Fruit fly (Drosophila melanogaster): ENCODE measurements around the gene tgy.

The tgy gene

DNA sequence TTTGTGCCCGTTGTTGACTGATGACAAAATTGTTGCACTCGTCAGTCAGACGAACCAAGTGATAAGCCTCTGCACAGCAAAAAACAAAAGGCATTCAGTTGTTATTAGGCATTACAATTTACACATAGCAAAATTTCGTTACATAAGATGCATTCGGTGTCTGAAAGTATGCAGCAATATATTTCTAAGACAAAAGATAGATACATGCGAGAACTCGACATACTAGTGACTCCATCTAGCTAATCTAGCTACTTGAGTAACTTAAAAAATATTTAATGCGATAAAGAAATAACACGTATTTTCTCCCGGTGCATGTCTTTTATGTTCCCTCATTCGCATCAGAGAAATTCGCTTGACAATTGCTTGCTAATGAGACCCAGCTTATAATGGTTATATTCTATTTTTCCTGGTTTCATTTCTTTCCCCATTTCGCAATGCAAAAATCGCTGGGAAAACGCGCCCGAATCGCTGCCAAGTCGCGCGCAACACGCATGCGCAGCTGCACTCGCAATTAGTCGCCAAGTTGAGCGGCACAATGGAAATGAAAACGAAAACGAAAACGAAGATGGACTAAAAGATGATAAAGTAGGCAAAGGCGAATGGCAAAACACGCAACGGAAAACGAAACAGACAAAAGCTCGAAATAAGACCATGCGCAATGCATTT lies 35.3 kb upstream of the tgy start:
- TF ChIP-seq tj (GFP tag; optimal IDR thresholded peaks at IDR 0.05) (no peak), CG7101 (tag; optimal IDR thresholded peaks at IDR 0.05) (peak; percentile 53), ovo (GFP tag; optimal IDR thresholded peaks at IDR 0.05) (no peak), Mnt (GFP tag; optimal IDR thresholded peaks at IDR 0.05) (no peak), pad (GFP tag; optimal IDR thresholded peaks at IDR 0.05) (no peak), CG7045 (GFP tag; optimal IDR thresholded peaks at IDR 0.05) (no peak), kay (GFP tag; ENCODE audit: borderline replicate concordance) (no peak), CG11617 (GFP tag; optimal IDR thresholded peaks at IDR 0.05) (peak; percentile 17), Crg-1 (GFP tag; optimal IDR thresholded peaks at IDR 0.05) (no peak), Hr96 (GFP tag; optimal IDR thresholded peaks at IDR 0.05) (no peak), bab1 (GFP tag; optimal IDR thresholded peaks at IDR 0.05) (no peak), cnc (optimal IDR thresholded peaks at IDR 0.05) (no peak), CG1620 (GFP tag; optimal IDR thresholded peaks at IDR 0.05) (no peak), Clk (GFP tag; optimal IDR thresholded peaks at IDR 0.05) (no peak), toe (GFP tag; optimal IDR thresholded peaks at IDR 0.05) (no peak), CG33017 (tag; optimal IDR thresholded peaks at IDR 0.05) (no peak), cic (GFP tag; optimal IDR thresholded peaks at IDR 0.05) (no peak)

DNA sequence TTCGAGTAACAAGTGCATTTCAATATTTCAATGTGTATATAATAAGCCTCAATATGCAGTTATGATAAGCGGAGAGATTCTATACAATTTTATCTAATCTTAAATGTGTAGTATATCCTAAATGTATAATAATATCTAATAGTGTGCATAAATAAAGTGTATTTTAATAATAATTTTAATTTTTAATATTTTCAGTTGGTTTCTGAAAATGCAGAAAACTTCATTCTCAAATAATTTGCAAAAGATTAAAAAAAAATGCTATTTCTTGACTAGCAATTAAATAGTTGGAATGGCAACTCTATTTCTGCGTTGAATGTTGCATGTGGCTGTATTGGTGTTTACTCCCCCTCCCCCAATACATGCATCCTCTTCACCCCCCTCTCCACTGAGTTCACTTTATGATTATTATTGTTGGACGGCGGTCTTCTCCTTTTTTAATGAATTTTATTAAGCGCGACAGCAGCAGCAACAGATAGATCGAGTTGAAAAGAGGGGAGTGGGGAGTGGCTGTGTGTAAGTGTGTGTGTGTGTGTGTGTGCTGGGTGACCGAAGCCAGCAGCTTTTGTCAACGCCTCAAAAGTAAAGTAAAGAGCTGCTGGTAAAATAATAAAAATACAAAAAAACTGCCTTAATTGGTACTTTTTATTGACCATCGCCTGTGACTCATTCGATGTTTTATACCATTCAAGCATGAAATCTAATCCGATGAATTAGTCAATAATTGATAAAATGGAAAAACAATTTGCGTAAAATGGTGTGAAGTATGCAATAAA lies 33.7 kb upstream of the tgy start:
- TF ChIP-seq CG11617 (GFP tag; optimal IDR thresholded peaks at IDR 0.05): no peak
- no peak for TF ChIP-seq CG7101 (tag; optimal IDR thresholded peaks at IDR 0.05)
- TF ChIP-seq CG12768 (GFP tag; optimal IDR thresholded peaks at IDR 0.05): no peak
- no peak for TF ChIP-seq tj (GFP tag; optimal IDR thresholded peaks at IDR 0.05)
- no peak for TF ChIP-seq Clk (GFP tag; optimal IDR thresholded peaks at IDR 0.05)
- TF ChIP-seq ovo (GFP tag; optimal IDR thresholded peaks at IDR 0.05): no peak
- TF ChIP-seq Hr96 (GFP tag; optimal IDR thresholded peaks at IDR 0.05): no peak
- no peak for TF ChIP-seq cnc (optimal IDR thresholded peaks at IDR 0.05)
- TF ChIP-seq cic (GFP tag; optimal IDR thresholded peaks at IDR 0.05): no peak
- no peak for TF ChIP-seq CG5204 (GFP tag; optimal IDR thresholded peaks at IDR 0.05)
- TF ChIP-seq CG14711 (tag; optimal IDR thresholded peaks at IDR 0.05): no peak
- TF ChIP-seq toe (GFP tag; optimal IDR thresholded peaks at IDR 0.05): no peak
- TF ChIP-seq kay (GFP tag; ENCODE audit: borderline replicate concordance): no peak
- TF ChIP-seq CG7045 (GFP tag; optimal IDR thresholded peaks at IDR 0.05): no peak
- no peak for TF ChIP-seq bab1 (GFP tag; optimal IDR thresholded peaks at IDR 0.05)
- no peak for TF ChIP-seq CG33017 (tag; optimal IDR thresholded peaks at IDR 0.05)
- no peak for TF ChIP-seq Mnt (GFP tag; optimal IDR thresholded peaks at IDR 0.05)
- no peak for TF ChIP-seq pad (GFP tag; optimal IDR thresholded peaks at IDR 0.05)
- no peak for TF ChIP-seq Crg-1 (GFP tag; optimal IDR thresholded peaks at IDR 0.05)

DNA sequence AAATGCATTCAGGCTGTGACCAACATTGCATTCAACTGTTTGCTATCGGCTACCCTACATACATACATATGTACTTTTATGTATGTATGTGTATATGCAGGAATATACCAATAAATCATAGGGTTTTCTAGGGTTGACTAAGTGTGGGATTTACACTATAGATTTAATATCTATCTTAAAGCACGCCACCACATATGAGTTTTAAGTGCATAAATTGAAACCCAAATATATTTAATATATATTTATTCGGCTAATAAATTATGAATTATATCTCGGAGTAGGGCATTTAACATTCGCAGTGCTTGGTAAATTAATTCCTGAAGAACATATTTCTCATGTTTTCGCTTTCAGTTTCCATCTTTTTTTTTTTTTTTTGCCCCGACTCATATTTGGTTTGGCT lies 32.8 kb upstream of the tgy start:
- TF ChIP-seq CG14711 (tag; optimal IDR thresholded peaks at IDR 0.05) (peak; percentile 64), bab1 (GFP tag; optimal IDR thresholded peaks at IDR 0.05) (no peak), CG7101 (tag; optimal IDR thresholded peaks at IDR 0.05) (peak; percentile 2)

DNA sequence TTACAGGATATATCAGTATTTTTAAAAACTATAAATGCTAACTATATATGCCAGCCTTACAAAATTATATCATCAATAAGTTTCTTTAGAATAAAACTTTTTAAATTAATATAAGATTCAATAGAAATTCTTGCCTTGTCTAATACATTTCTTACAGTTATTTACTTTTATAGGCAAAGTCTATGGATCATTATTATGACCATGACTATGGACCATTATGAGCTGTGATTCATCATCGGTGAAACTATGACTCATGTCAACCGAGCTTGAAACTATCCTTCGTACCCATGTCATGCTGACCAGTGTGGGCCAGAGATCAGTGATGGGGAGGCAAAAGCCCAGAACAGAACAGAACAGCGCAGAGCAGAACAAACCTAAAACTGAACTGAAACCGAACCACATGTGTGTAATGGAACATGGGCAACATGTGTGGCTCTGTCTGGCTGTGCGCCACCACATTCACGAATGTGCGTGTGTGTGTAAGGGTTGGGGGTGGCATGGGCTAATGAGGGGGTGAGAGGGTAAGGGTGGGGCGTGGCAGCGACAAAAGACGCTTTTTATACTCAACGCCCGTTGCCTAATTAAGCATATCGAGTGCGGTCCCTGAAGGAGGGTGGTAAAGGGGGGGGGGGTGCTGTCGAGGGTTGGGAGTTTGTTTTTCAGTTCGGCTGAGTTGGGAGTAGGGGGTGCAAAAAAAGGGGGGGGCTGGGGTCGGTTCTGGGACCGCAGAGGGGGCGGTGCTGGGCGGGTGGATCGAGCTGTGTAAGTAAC lies 31.6 kb upstream of the tgy start:
- TF ChIP-seq cnc (optimal IDR thresholded peaks at IDR 0.05) (no peak), CG7045 (GFP tag; optimal IDR thresholded peaks at IDR 0.05) (no peak), Clk (GFP tag; optimal IDR thresholded peaks at IDR 0.05) (no peak), CG1620 (GFP tag; optimal IDR thresholded peaks at IDR 0.05) (no peak), toe (GFP tag; optimal IDR thresholded peaks at IDR 0.05) (no peak), CG12768 (GFP tag; optimal IDR thresholded peaks at IDR 0.05) (no peak), cic (GFP tag; optimal IDR thresholded peaks at IDR 0.05) (no peak), CG5204 (GFP tag; optimal IDR thresholded peaks at IDR 0.05) (no peak), pad (GFP tag; optimal IDR thresholded peaks at IDR 0.05) (no peak), bab1 (GFP tag; optimal IDR thresholded peaks at IDR 0.05) (no peak), CG33017 (tag; optimal IDR thresholded peaks at IDR 0.05) (no peak), Crg-1 (GFP tag; optimal IDR thresholded peaks at IDR 0.05) (no peak), CG14711 (tag; optimal IDR thresholded peaks at IDR 0.05) (no peak)

DNA sequence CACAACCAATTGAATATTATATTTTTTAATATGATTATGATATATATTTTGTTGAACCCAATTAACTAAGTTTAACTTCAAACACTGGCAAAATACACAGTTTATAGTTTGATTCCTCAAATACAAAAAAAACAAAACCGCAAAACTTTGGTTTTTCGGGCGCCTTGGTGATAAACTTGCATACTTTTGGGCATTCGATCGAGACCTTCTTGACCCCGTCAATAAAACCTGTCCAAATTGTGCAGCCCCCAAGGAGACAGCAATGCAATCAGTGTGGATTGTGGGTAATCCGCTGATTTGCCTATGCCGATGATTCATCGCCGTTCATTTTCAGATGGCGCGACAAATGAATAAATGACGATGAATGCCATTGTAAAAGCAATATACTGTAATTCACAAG lies 30.4 kb upstream of the tgy start:
- TF ChIP-seq tj (GFP tag; optimal IDR thresholded peaks at IDR 0.05) (no peak), CG12768 (GFP tag; optimal IDR thresholded peaks at IDR 0.05) (no peak), CG11617 (GFP tag; optimal IDR thresholded peaks at IDR 0.05) (no peak), bab1 (GFP tag; optimal IDR thresholded peaks at IDR 0.05) (no peak), CG14711 (tag; optimal IDR thresholded peaks at IDR 0.05) (no peak), kay (GFP tag; ENCODE audit: borderline replicate concordance) (no peak), CG1620 (GFP tag; optimal IDR thresholded peaks at IDR 0.05) (no peak), Mnt (GFP tag; optimal IDR thresholded peaks at IDR 0.05) (no peak), toe (GFP tag; optimal IDR thresholded peaks at IDR 0.05) (no peak), CG5204 (GFP tag; optimal IDR thresholded peaks at IDR 0.05) (no peak), CG33017 (tag; optimal IDR thresholded peaks at IDR 0.05) (no peak), cic (GFP tag; optimal IDR thresholded peaks at IDR 0.05) (no peak), ovo (GFP tag; optimal IDR thresholded peaks at IDR 0.05) (no peak), CG7045 (GFP tag; optimal IDR thresholded peaks at IDR 0.05) (no peak), Crg-1 (GFP tag; optimal IDR thresholded peaks at IDR 0.05) (no peak), Clk (GFP tag; optimal IDR thresholded peaks at IDR 0.05) (no peak), pad (GFP tag; optimal IDR thresholded peaks at IDR 0.05) (no peak), Hr96 (GFP tag; optimal IDR thresholded peaks at IDR 0.05) (no peak)

Measured in whole organism, adult.